Worm (Caenorhabditis elegans): Measurements from ENCODE around the gene nphp-1.

DNA sequence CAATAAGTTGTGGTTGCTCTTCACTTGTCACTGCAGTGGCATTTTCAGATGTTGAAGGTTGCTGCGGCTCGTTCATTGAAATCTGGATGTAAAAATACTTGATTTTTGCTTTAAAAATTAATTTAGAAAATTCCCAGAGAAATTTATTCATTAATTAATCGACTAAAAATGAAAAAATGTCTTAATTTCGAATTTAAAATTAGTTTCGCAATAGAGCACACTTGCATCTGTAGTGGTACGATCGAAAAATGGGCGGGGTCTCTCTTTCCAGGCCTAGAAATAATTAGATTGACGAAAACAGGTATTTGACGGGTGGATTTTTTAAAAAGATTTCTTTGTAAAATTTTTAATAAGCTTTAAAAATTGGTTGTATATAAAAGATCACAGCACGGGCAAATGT lies 10.6 kb upstream of the nphp-1 start, which contains the start of gene D2089.8:
- TF ChIP-seq atf-7 (tag; optimal IDR thresholded peaks at IDR 0.05) (no peak), zim-3 (tag; optimal IDR thresholded peaks at IDR 0.05) (no peak), him-1 (tag; optimal IDR thresholded peaks at IDR 0.05) (no peak), ama-1 (optimal IDR thresholded peaks at IDR 0.05) (no peak), ama-1 (GFP tag; optimal IDR thresholded peaks at IDR 0.05) (no peak), ztf-6 (GFP tag; IDR thresholded peaks at IDR 0.05) (no peak), madf-8 (GFP tag; conservative IDR thresholded peaks at IDR 0.05) (peak; percentile 92), ets-4 (GFP tag; optimal IDR thresholded peaks at IDR 0.05) (no peak), hrde-1 (tag; optimal IDR thresholded peaks at IDR 0.05; ENCODE audit: borderline replicate concordance) (no peak), ceh-91 (GFP tag; IDR thresholded peaks at IDR 0.05) (peak; percentile 53), ccch-3 (GFP tag; optimal IDR thresholded peaks at IDR 0.05) (no peak), let-607 (tag; optimal IDR thresholded peaks at IDR 0.05) (no peak), mes-4 (tag; optimal IDR thresholded peaks at IDR 0.05) (no peak)
